Worm (Caenorhabditis elegans): ENCODE results near the gene rpap-3.

DNA sequence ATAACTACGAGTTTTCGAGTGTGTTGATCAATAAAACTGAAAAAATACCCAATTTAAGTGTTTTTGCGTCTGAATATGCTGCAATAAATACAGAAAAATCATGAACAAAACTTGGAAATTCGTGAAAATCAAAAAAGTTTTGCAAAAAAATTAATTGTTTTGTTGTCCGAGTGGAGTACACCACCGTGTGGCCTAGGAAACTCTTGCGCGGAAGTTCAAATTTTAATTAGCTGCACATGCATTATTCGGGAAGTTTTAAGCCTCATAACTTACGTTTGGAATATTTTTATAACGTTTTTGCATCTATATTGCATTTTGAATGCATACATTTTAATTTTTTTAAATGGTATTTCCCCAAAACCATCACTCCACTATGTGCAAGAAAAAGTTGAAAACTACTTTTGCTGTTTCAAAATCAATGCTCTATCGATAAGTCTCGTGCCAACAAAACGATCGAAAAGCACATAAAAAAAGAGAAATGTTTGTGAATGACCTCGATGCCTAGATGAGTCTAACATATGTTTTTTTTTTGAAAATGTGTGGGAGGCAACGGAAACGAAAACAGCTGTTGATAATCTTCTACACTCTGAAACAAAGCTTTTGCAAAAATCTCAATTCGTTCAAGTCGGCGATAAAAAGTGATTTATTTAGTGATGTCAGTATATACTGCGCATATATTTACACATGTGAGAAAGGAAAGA is 37.8 kb upstream of the rpap-3 start:
- TF ChIP-seq W03F9.2 (tag; optimal IDR thresholded peaks at IDR 0.05): peak; percentile 21
- no peak for TF ChIP-seq him-1 (tag; optimal IDR thresholded peaks at IDR 0.05)
- TF ChIP-seq dao-5 (tag; optimal IDR thresholded peaks at IDR 0.05): no peak
